Worm (Caenorhabditis elegans) whole organism, L2 larva: ENCODE data around the gene brc-2.

Source experiments
- dmd-4 ChIP-seq: sonication (generic microtip); optimal IDR thresholded peaks from 2 replicates; lab custom pipeline; 2017; ENCODE audit warnings: missing biosample characterization, missing genetic modification characterization
- elt-1 ChIP-seq: fragments of 150-350 bp; optimal IDR thresholded peaks from 2 replicates; lab custom pipeline; 2014; ENCODE audit warnings: missing biosample characterization, missing genetic modification characterization
- lin-39 ChIP-seq: fragments of 150-350 bp; optimal IDR thresholded peaks from 2 replicates; lab custom pipeline; 2014; ENCODE audit warnings: missing biosample characterization, missing genetic modification reagents, missing genetic modification characterization
- nhr-237 ChIP-seq: fragments of 150-350 bp; optimal IDR thresholded peaks from 2 replicates; lab custom pipeline; 2014; ENCODE audit warnings: missing biosample characterization, missing genetic modification characterization
- sem-4 ChIP-seq: fragments of 150-350 bp; optimal IDR thresholded peaks from 2 replicates; lab custom pipeline; 2014; ENCODE audit warnings: missing biosample characterization, missing genetic modification reagents, missing genetic modification characterization
- ztf-11 ChIP-seq: sonication (generic microtip); optimal IDR thresholded peaks from 2 replicates; lab custom pipeline; 2017; ENCODE audit warnings: missing biosample characterization, missing genetic modification characterization

DNA sequence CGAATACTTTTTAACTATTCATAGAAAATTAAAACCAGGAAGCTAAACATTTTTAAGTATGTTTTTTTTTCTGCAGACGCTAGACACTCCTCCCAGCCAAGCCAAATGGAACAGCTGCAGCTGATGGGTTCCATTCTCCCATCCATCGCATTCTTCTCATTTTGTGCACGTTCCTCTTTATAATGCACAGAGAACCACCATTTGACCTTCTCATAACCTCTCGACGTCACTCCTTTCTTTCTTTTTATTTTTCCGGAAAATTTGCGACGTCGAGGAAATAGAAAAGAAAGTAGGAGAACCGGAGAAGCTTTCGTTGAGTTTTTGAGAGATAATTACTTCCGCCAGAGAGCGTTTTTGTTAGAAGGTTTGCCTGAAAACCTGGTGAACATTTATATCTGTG lies 31.2 kb downstream of the brc-2 start:
- TF ChIP-seq dmd-4 (tag; lab: Kevin White, UChicago), result no peak
- no peak for TF ChIP-seq ztf-11
- no peak for TF ChIP-seq lin-39
- peak; percentile 23 for TF ChIP-seq sem-4 (tag; lab: Kevin White, UChicago)
- TF ChIP-seq elt-1 (tag; lab: Kevin White, UChicago), result no peak
- TF ChIP-seq nhr-237 (tag; lab: Kevin White, UChicago), result no peak
